Worm (Caenorhabditis elegans) whole organism, mixed stage, embryonic: ENCODE measurements around the gene ZK688.9.

Experiments
- elt-3 ChIP-seq: fragments of 150-350 bp; optimal IDR thresholded peaks from 2 replicates; lab custom pipeline; 2014; ENCODE audit warnings: missing biosample characterization, missing genetic modification characterization
- nhr-12 ChIP-seq: fragments of 150-350 bp; optimal IDR thresholded peaks from 2 replicates; lab custom pipeline; 2014; ENCODE audit warnings: missing biosample characterization, missing genetic modification characterization
- nhr-237 ChIP-seq: fragments of 150-350 bp; optimal IDR thresholded peaks from 2 replicates; lab custom pipeline; 2014; ENCODE audit warnings: missing biosample characterization, missing genetic modification characterization
- unc-62 ChIP-seq: fragments of 150-350 bp; optimal IDR thresholded peaks from 2 replicates; lab custom pipeline; 2014; ENCODE audit warnings: missing biosample characterization, missing genetic modification reagents, missing genetic modification characterization

ce11 chrIII:7894724-7895123, 11.9 kb upstream of the ZK688.9 start, which contains the start of gene ZK688.4:
- TF ChIP-seq unc-62 (GFP tag; lab: Kevin White, UChicago) = no peak
- no peak for TF ChIP-seq nhr-12
- TF ChIP-seq nhr-237 (tag; lab: Kevin White, UChicago) = no peak
- no peak for TF ChIP-seq elt-3 (tag; lab: Kevin White, UChicago)
